Fruit fly (Drosophila melanogaster): Measurements from ENCODE around the gene Gclc.

Gclc gene

dm6 chrX:8060148-8060920 lies 55.6 kb downstream of the Gclc start:
- TF ChIP-seq pdm3 (GFP tag; optimal IDR thresholded peaks at IDR 0.05) (peak; percentile 21), CG8119 (GFP tag; IDR thresholded peaks at IDR 0.05) (0 out of 3 replicates have a peak, but pooled peaks have one; percentile 37), CG3032 (tag; optimal IDR thresholded peaks at IDR 0.05) (no peak), Ets96B (tag; optimal IDR thresholded peaks at IDR 0.05) (no peak), acj6 (GFP tag; optimal IDR thresholded peaks at IDR 0.05) (no peak), CG8632 (GFP tag; optimal IDR thresholded peaks at IDR 0.05) (no peak), esn (GFP tag; optimal IDR thresholded peaks at IDR 0.05) (no peak), CG32006 (GFP tag; optimal IDR thresholded peaks at IDR 0.05) (peak; percentile 12), ss (GFP tag; optimal IDR thresholded peaks at IDR 0.05) (peak in 1 of 2 experiments; percentile 17), OdsH (GFP tag; optimal IDR thresholded peaks at IDR 0.05) (no peak), Ets21C (GFP tag; optimal IDR thresholded peaks at IDR 0.05) (no peak), CG6163 (GFP tag; IDR thresholded peaks at IDR 0.05) (peak; percentile 21; the same call in 1 of the 3 replicates), CG4318 (GFP tag; optimal IDR thresholded peaks at IDR 0.05) (no peak), svp (GFP tag) (peak; percentile 84), CG15336 (GFP tag; IDR thresholded peaks at IDR 0.05) (no peak), Met (GFP tag; optimal IDR thresholded peaks at IDR 0.05) (peak; percentile 1), Gug (GFP tag; IDR thresholded peaks at IDR 0.05) (0 out of 2 replicates have a peak, but pooled peaks have one; percentile 11), Eip75B (GFP tag; optimal IDR thresholded peaks at IDR 0.05) (no peak), Eip78C (GFP tag) (peak; percentile 53), Sox14 (GFP tag; optimal IDR thresholded peaks at IDR 0.05) (peak; percentile 51)

dm6 chrX:8059629-8060028 lies 56.3 kb downstream of the Gclc start:
- no peak for TF ChIP-seq Ets21C (GFP tag; optimal IDR thresholded peaks at IDR 0.05)
- TF ChIP-seq pdm3 (GFP tag; optimal IDR thresholded peaks at IDR 0.05): no peak
- 0 out of 3 replicates have a peak, but pooled peaks have one; percentile 14 for TF ChIP-seq CG6163 (GFP tag; IDR thresholded peaks at IDR 0.05)
- no peak for TF ChIP-seq Hr38 (GFP tag; optimal IDR thresholded peaks at IDR 0.05)
- TF ChIP-seq net (GFP tag; optimal IDR thresholded peaks at IDR 0.05): no peak

dm6 chrX:8058446-8058900 lies 57.5 kb downstream of the Gclc start:
- TF ChIP-seq CG1621 (tag; optimal IDR thresholded peaks at IDR 0.05) (peak; percentile 24), cyc (GFP tag; optimal IDR thresholded peaks at IDR 0.05) (no peak), achi (GFP tag; optimal IDR thresholded peaks at IDR 0.05) (no peak), CG6163 (GFP tag; IDR thresholded peaks at IDR 0.05) (peak; percentile 67; the same call in 2 of the 3 replicates), CG10669 (GFP tag; optimal IDR thresholded peaks at IDR 0.05) (no peak), CG8119 (GFP tag; IDR thresholded peaks at IDR 0.05) (peak; percentile 62), CG15336 (GFP tag; IDR thresholded peaks at IDR 0.05) (peak; percentile 37), CG34406 (GFP tag; optimal IDR thresholded peaks at IDR 0.05) (peak; percentile 19), Eip75B (GFP tag; optimal IDR thresholded peaks at IDR 0.05) (peak; percentile 12), eg (GFP tag; IDR thresholded peaks at IDR 0.05) (peak; percentile 58; the same call in 2 of the 3 replicates), dsx (GFP tag; optimal IDR thresholded peaks at IDR 0.05; ENCODE audit: poor library complexity, severe bottlenecking) (no peak), CG6792 (GFP tag; optimal IDR thresholded peaks at IDR 0.05) (no peak), ss (GFP tag; optimal IDR thresholded peaks at IDR 0.05) (peak; percentile 24 to 49), CG31627 (GFP tag; optimal IDR thresholded peaks at IDR 0.05) (no peak), CG11762 (GFP tag; optimal IDR thresholded peaks at IDR 0.05; ENCODE audit: insufficient read depth) (no peak), CG32006 (GFP tag; optimal IDR thresholded peaks at IDR 0.05) (no peak), Eip78C (GFP tag) (peak; percentile 50), Sox14 (GFP tag; optimal IDR thresholded peaks at IDR 0.05) (peak; percentile 17), acj6 (GFP tag; optimal IDR thresholded peaks at IDR 0.05) (no peak), Lpt (GFP tag; optimal IDR thresholded peaks at IDR 0.05) (peak; percentile 30), topi (GFP tag; optimal IDR thresholded peaks at IDR 0.05) (no peak), vri (GFP tag; optimal IDR thresholded peaks at IDR 0.05) (peak; percentile 85), fkh (GFP tag; optimal IDR thresholded peaks at IDR 0.05) (peak; percentile 96)

Measured in whole organism, prepupa.